Worm (Caenorhabditis elegans) whole organism, L4/young adult: ENCODE measurements around the gene Y48C3A.12.

ENCODE experiments used
- W03F9.2 ChIP-seq: fragments of 150-350 bp; optimal IDR thresholded peaks from 2 replicates; lab custom pipeline; 2014; ENCODE audit warnings: missing biosample characterization, missing genetic modification characterization
- dao-5 ChIP-seq: sonication (generic microtip); optimal IDR thresholded peaks from 2 replicates; lab custom pipeline; 2016; ENCODE audit warnings: missing genotype, missing genetic modification characterization, moderate library complexity, missing compliant biosample characterization
- him-1 ChIP-seq: sonication (generic microtip); optimal IDR thresholded peaks from 2 replicates; lab custom pipeline; 2016; ENCODE audit warnings: missing genotype, missing genetic modification reagents, missing genetic modification characterization, missing compliant biosample characterization

- TF ChIP-seq him-1 (tag; lab: Kevin White, UChicago) = no peak
- TF ChIP-seq W03F9.2 = no peak
- no peak for TF ChIP-seq dao-5 (tag; lab: Kevin White, UChicago)
Observed at ce11 chrII:13356092-13356491, 20.1 kb upstream of the Y48C3A.12 start, which contains the start of gene dmsr-3.
